Worm (Caenorhabditis elegans): ENCODE results near the gene F44E5.1.
A peak's percentile ranks its signal among the peaks of the same experiment; 100 is the strongest.

Gene F44E5.1

DNA sequence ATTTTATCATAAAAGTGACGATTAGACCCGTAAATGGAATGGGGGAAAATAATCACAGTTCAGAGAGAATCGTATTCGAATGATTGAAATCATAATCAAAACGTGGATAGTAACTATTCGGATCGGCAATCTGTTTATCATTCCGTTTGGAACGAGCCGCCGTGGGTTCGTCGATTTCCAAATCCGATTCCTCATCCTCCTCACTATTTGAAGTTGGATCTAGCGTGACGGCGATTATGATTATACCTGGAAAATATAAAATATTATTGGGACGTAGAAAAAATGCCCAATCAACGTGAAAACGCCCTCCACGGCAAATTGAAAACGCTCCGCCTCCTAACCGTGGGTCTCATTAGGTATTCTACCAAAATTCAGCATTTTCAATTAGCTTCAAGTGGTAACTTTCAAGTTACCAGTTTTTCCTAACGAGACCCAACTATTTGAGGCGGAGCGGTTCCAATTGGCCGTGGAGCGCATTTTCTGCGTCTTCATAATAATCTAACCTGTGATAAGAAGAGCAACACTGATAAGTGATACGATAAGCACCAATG is 43.1 kb downstream of the F44E5.1 start (continued):
- no peak for TF ChIP-seq ceh-44 (GFP tag; IDR thresholded peaks at IDR 0.05)
- 0 out of 2 replicates have a peak, but pooled peaks have one; percentile 32 for TF ChIP-seq mxl-2 (GFP tag; conservative IDR thresholded peaks at IDR 0.05)
- TF ChIP-seq ama-1 (optimal IDR thresholded peaks at IDR 0.05), result peak; percentile 51
- no peak for TF ChIP-seq daf-19 (GFP tag; conservative IDR thresholded peaks at IDR 0.05)
- no peak for TF ChIP-seq zfp-2 (tag; optimal IDR thresholded peaks at IDR 0.05)
- TF ChIP-seq set-16 (GFP tag; IDR thresholded peaks at IDR 0.05), result no peak
- TF ChIP-seq zfp-3 (GFP tag; conservative IDR thresholded peaks at IDR 0.05), result peak; percentile 78; the same call in 1 of the 2 replicates
- TF ChIP-seq tag-97 (GFP tag; IDR thresholded peaks at IDR 0.05), result no peak
- 0 out of 2 replicates have a peak, but pooled peaks have one; percentile 29 for TF ChIP-seq pha-4 (GFP tag; IDR thresholded peaks at IDR 0.05)
- TF ChIP-seq pha-4 (tag; optimal IDR thresholded peaks at IDR 0.05), result no peak
- TF ChIP-seq php-3 (GFP tag; IDR thresholded peaks at IDR 0.05), result no peak
- no peak for TF ChIP-seq saeg-2 (GFP tag; IDR thresholded peaks at IDR 0.05)
- no peak for TF ChIP-seq nhr-41 (GFP tag; IDR thresholded peaks at IDR 0.05)
- no peak for TF ChIP-seq unc-130 (GFP tag; optimal IDR thresholded peaks at IDR 0.05)
- TF ChIP-seq T20F7.1 (GFP tag; optimal IDR thresholded peaks at IDR 0.05), result peak; percentile 2
- no peak for TF ChIP-seq daf-12 (tag; optimal IDR thresholded peaks at IDR 0.05)
- peak; percentile 35 for TF ChIP-seq dmd-6 (GFP tag; IDR thresholded peaks at IDR 0.05)
- no peak for TF ChIP-seq R02D3.7 (tag; optimal IDR thresholded peaks at IDR 0.05)
- no peak for TF ChIP-seq mdl-1 (tag; optimal IDR thresholded peaks at IDR 0.05)
- no peak for TF ChIP-seq madf-5 (GFP tag; IDR thresholded peaks at IDR 0.05)
- TF ChIP-seq dmd-8 (GFP tag; IDR thresholded peaks at IDR 0.05), result no peak

DNA sequence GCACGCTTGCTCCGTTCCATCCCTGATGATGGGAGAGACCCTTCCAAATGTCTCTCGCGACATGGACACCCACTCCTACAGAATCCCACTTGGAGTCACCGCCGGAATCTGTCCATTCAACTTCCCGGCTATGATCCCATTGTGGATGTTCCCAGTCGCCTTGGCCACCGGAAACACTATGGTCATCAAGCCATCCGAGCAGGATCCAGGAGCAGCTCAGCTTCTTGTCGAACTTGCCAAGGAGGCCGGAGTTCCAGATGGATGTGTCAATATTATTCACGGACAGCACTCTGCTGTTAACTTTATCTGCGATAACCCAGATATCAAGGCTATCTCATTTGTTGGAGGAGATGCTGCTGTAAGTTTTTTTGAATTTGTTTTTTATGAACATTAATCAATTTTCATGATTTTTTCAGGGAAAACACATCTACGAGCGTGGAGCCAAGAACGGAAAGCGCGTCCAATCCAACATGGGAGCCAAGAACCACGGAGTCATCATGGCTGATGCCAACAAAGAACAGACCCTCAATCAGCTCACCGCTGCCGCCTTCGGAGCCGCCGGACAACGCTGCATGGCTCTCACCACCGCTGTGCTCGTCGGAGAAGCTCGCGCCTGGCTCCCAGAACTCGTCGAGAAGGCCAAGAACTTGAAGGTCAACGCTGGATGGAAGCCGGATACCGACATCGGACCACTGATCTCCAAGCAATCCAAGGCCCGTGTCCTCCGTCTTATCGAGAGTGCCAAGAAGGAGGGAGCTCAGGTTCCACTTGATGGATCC is 44.4 kb downstream of the F44E5.1 start:
- peak; percentile 96 for TF ChIP-seq aha-1 (tag)
- TF ChIP-seq set-16 (GFP tag; IDR thresholded peaks at IDR 0.05), result peak; percentile 94
- TF ChIP-seq T20F7.1 (GFP tag; optimal IDR thresholded peaks at IDR 0.05), result no peak
- 0 out of 2 replicates have a peak, but pooled peaks have one; percentile 33 for TF ChIP-seq D1046.2 (GFP tag; IDR thresholded peaks at IDR 0.05)
- TF ChIP-seq unc-62 (GFP tag; optimal IDR thresholded peaks at IDR 0.05 in 1 of 2), result peak in 1 of 2 experiments; percentile 69
- no peak for TF ChIP-seq unc-62 (tag; optimal IDR thresholded peaks at IDR 0.05)
- no peak for TF ChIP-seq nhr-111 (GFP tag; optimal IDR thresholded peaks at IDR 0.05)

DNA sequence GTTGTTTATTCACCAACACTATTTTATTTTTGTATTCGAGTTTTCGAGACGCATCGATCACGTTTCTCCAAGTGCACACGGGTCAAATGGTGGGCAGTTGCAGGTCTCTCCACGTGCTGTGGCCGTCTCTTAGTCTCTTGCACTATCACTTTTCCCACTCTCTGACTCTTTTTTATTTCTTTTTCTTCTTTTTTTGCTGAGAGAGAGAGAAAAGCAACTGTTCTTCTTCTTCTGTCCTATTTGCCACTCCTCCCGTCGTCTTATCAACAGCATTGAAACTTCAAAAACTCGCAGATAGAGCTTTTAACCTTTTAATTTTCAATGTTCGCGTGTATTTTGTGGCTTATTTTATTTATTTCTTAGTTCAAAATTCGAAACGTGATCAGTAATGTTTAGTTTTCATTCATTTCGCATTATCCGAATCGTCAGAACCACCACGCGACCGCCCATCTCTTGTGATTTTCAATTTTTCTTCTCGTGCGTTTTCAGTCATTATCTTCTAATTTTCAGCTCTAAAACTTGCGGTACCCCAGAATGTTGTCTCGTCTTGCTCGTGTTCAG is 45.7 kb downstream of the F44E5.1 start, which contains the start of gene alh-8:
TSS of gene alh-8 (plus strand) at position 511 of the 561 bp plus-strand sequence.
- TF ChIP-seq mep-1 (tag; optimal IDR thresholded peaks at IDR 0.05), result peak; percentile 48
- TF ChIP-seq nhr-102 (tag; optimal IDR thresholded peaks at IDR 0.05), result peak; percentile 19
- TF ChIP-seq mxl-3 (GFP tag; optimal IDR thresholded peaks at IDR 0.05), result peak; percentile 96
- peak; percentile 53 for TF ChIP-seq mes-2 (tag; optimal IDR thresholded peaks at IDR 0.05; ENCODE audit: poor library complexity, severe bottlenecking)
- TF ChIP-seq nhr-41 (GFP tag; IDR thresholded peaks at IDR 0.05), result peak; percentile 89
- 0 out of 2 replicates have a peak, but pooled peaks have one; percentile 41 for TF ChIP-seq php-3 (GFP tag; IDR thresholded peaks at IDR 0.05)
- TF ChIP-seq dve-1 (tag; optimal IDR thresholded peaks at IDR 0.05; ENCODE audit: insufficient read depth), result peak; percentile 79
- no peak for TF ChIP-seq F37D6.2 (tag; optimal IDR thresholded peaks at IDR 0.05)
- peak; percentile 50 for TF ChIP-seq lin-38 (GFP tag; IDR thresholded peaks at IDR 0.05)
- TF ChIP-seq ceh-32 (tag; optimal IDR thresholded peaks at IDR 0.05; ENCODE audit: poor library complexity), result no peak
- peak; percentile 87 for TF ChIP-seq dmd-6 (GFP tag; IDR thresholded peaks at IDR 0.05)
- TF ChIP-seq daf-16 (GFP tag; optimal IDR thresholded peaks at IDR 0.05), result peak in 1 of 2 experiments; percentile 82
- peak; percentile 94 for TF ChIP-seq daf-16 (tag; optimal IDR thresholded peaks at IDR 0.05)
- TF ChIP-seq ceh-62 (tag; optimal IDR thresholded peaks at IDR 0.05), result no peak
- peak; percentile 56; the same call in 1 of the 2 replicates for TF ChIP-seq pha-4 (GFP tag; IDR thresholded peaks at IDR 0.05)
- no peak for TF ChIP-seq pha-4 (tag; optimal IDR thresholded peaks at IDR 0.05)
- peak; percentile 16 for TF ChIP-seq dpl-1 (GFP tag; optimal IDR thresholded peaks at IDR 0.05)
- TF ChIP-seq mdl-1 (tag; optimal IDR thresholded peaks at IDR 0.05), result peak; percentile 84 to 98
- no peak for TF ChIP-seq R02D3.7 (tag; optimal IDR thresholded peaks at IDR 0.05)
- TF ChIP-seq hlh-11 (tag; optimal IDR thresholded peaks at IDR 0.05), result peak; percentile 87
- peak; percentile 19; the same call in 1 of the 2 replicates for TF ChIP-seq lin-1 (GFP tag; IDR thresholded peaks at IDR 0.05)
- peak; percentile 43 for TF ChIP-seq aha-1 (tag)
- no peak for TF ChIP-seq F44E2.7 (GFP tag; IDR thresholded peaks at IDR 0.05)
- no peak for TF ChIP-seq dmd-8 (GFP tag; IDR thresholded peaks at IDR 0.05)
- TF ChIP-seq lsy-2 (tag; optimal IDR thresholded peaks at IDR 0.05), result peak in 1 of 2 experiments; percentile 39
- TF ChIP-seq hif-1 (tag; optimal IDR thresholded peaks at IDR 0.05), result peak in 1 of 2 experiments; percentile 73
